Worm (Caenorhabditis elegans) whole organism, L1 larva: ENCODE measurements around the gene rcs-1.

ENCODE experiments used
- C16A3.4 ChIP-seq: fragments of 150-350 bp; optimal IDR thresholded peaks from 2 replicates; lab custom pipeline; 2014; ENCODE audit warnings: missing biosample characterization, missing genetic modification characterization
- C34B4.2 ChIP-seq: sonication (generic microtip); optimal IDR thresholded peaks from 2 replicates; lab custom pipeline; 2017; ENCODE audit warnings: mild to moderate bottlenecking, missing genetic modification characterization, missing compliant biosample characterization
- Y116A8C.19 ChIP-seq: sonication (generic microtip); optimal IDR thresholded peaks from 2 replicates; lab custom pipeline; 2016; ENCODE audit warnings: missing compliant biosample characterization, missing genetic modification characterization, borderline replicate concordance
- alr-1 ChIP-seq: fragments of 200-800 bp; sonication (Bioruptor generic); optimal IDR thresholded peaks from 2 replicates; lab custom pipeline; 2018; ENCODE audit warnings: borderline replicate concordance, mild to moderate bottlenecking, missing genetic modification characterization, missing compliant biosample characterization
- aly-2 ChIP-seq: fragments of 150-350 bp; optimal IDR thresholded peaks from 2 replicates; lab custom pipeline; 2014; ENCODE audit warnings: missing biosample characterization, missing genetic modification characterization
- blmp-1 ChIP-seq: fragments of 150-350 bp; optimal IDR thresholded peaks from 2 replicates; lab custom pipeline; 2014; ENCODE audit warnings: missing biosample characterization, missing genetic modification characterization
- ceh-63 ChIP-seq: fragments of 200-800 bp; sonication (Bioruptor generic); optimal IDR thresholded peaks from 2 replicates; lab custom pipeline; 2018; ENCODE audit warnings: mild to moderate bottlenecking, missing genetic modification characterization, missing compliant biosample characterization
- ceh-82 ChIP-seq, 3 experiments: fragments of 150-350 bp in 1 of 3; sonication (generic microtip) in 2 of 3; optimal IDR thresholded peaks; 2 replicates each; lab custom pipeline; 2014 to 2017; ENCODE audit warnings: missing biosample characterization in 3 of 3, missing genetic modification characterization in 3 of 3
- dpl-1 ChIP-seq, 3 experiments: fragments of 150-350 bp in 2 of 3; sonication (generic microtip) in 1 of 3; optimal IDR thresholded peaks; 2 replicates each; lab custom pipeline; 2014 to 2017; ENCODE audit warnings: missing biosample characterization in 3 of 3, missing genetic modification characterization in 3 of 3, missing genetic modification reagents in 3 of 3
- efl-1 ChIP-seq, 4 experiments: fragments of 150-350 bp; optimal IDR thresholded peaks in 3 of 4; peaks in 1 of 4; 1 replicate in 1 of 4; 2 replicates in 3 of 4; lab custom pipeline; 2014; ENCODE audit warnings: missing biosample characterization in 2 of 4, missing genetic modification characterization in 2 of 4, missing genetic modification reagents in 2 of 4
- efl-3 ChIP-seq: fragments of 200-800 bp; sonication (Bioruptor generic); optimal IDR thresholded peaks from 2 replicates; lab custom pipeline; 2018; ENCODE audit warnings: mild to moderate bottlenecking, missing genetic modification characterization, missing compliant biosample characterization
- egl-27 ChIP-seq, 2 experiments: fragments of 150-350 bp in 1 of 2; sonication (generic microtip); optimal IDR thresholded peaks; 3 replicates each; lab custom pipeline; 2017 to 2018; ENCODE audit warnings: missing biosample characterization in 2 of 2, missing genetic modification characterization in 2 of 2, missing genetic modification reagents in 2 of 2
- elt-2 ChIP-seq: sonication (generic microtip); optimal IDR thresholded peaks from 2 replicates; lab custom pipeline; 2016; ENCODE audit warnings: missing genetic modification characterization, mild to moderate bottlenecking, inconsistent platforms, missing compliant biosample characterization, missing genetic modification reagents
- elt-3 ChIP-seq, 6 experiments: fragments of 150-350 bp in 1 of 6; sonication (generic microtip); optimal IDR thresholded peaks; 2 replicates each; lab custom pipeline; 2017 to 2018; ENCODE audit warnings: missing biosample characterization in 6 of 6, missing genetic modification characterization in 6 of 6, inconsistent platforms in 1 of 6
- fkh-10 ChIP-seq: sonication (generic microtip); optimal IDR thresholded peaks from 2 replicates; lab custom pipeline; 2017; ENCODE audit warnings: missing biosample characterization, missing genetic modification reagents, missing genetic modification characterization
- grh-1 ChIP-seq: fragments of 200-800 bp; sonication (Bioruptor generic); IDR thresholded peaks from 2 replicates; pipeline ENCODE4 v1.3.6; 2022; ENCODE audit warnings: missing genetic modification reagents, missing genetic modification characterization, missing compliant biosample characterization
- hlh-17 ChIP-seq: fragments of 200-800 bp; sonication (Bioruptor generic); optimal IDR thresholded peaks from 2 replicates; lab custom pipeline; 2018; ENCODE audit warnings: missing genetic modification characterization, mild to moderate bottlenecking, missing compliant biosample characterization, moderate library complexity, borderline replicate concordance
- lin-14 ChIP-seq: fragments of 200-800 bp; sonication (Bioruptor generic); optimal IDR thresholded peaks from 2 replicates; lab custom pipeline; 2018; ENCODE audit warnings: mild to moderate bottlenecking, missing genetic modification characterization, moderate library complexity, missing compliant biosample characterization
- lin-35 ChIP-seq, 2 experiments: fragments of 150-350 bp; optimal IDR thresholded peaks; 2 replicates each; lab custom pipeline; 2014; ENCODE audit warnings: missing biosample characterization in 2 of 2, missing genetic modification characterization in 2 of 2, missing genetic modification reagents in 2 of 2
- mep-1 ChIP-seq: fragments of 150-350 bp; optimal IDR thresholded peaks from 2 replicates; lab custom pipeline; 2014; ENCODE audit warnings: missing biosample characterization, missing genetic modification characterization
- nhr-12 ChIP-seq: sonication (generic microtip); optimal IDR thresholded peaks from 2 replicates; lab custom pipeline; 2017; ENCODE audit warnings: missing biosample characterization, missing genetic modification characterization
- nhr-19 ChIP-seq: fragments of 200-800 bp; sonication (Bioruptor generic); conservative IDR thresholded peaks from 2 replicates; pipeline ENCODE4 v1.3.6; 2022; ENCODE audit warnings: missing genetic modification characterization, missing compliant biosample characterization
- nhr-20 ChIP-seq: sonication (generic microtip); optimal IDR thresholded peaks from 2 replicates; lab custom pipeline; 2016; ENCODE audit warnings: mild to moderate bottlenecking, missing genetic modification characterization, missing compliant biosample characterization
- nhr-77 ChIP-seq: fragments of 150-350 bp; optimal IDR thresholded peaks from 2 replicates; lab custom pipeline; 2014; ENCODE audit warnings: missing biosample characterization, missing genetic modification characterization
- nhr-85 ChIP-seq: sonication (generic microtip); peaks from one replicate; lab custom pipeline; 2016; ENCODE audit warnings: missing genetic modification characterization, inconsistent platforms, missing compliant biosample characterization
- pag-3 ChIP-seq: sonication (generic microtip); optimal IDR thresholded peaks from 2 replicates; lab custom pipeline; 2017; ENCODE audit warnings: missing genetic modification characterization, mild to moderate bottlenecking, missing compliant biosample characterization, antibody characterized with exemption, borderline replicate concordance; ENCODE audit not compliant: insufficient read depth
- rnt-1 ChIP-seq: sonication (generic microtip); optimal IDR thresholded peaks from 2 replicates; lab custom pipeline; 2016; ENCODE audit warnings: mild to moderate bottlenecking, missing genetic modification characterization, moderate library complexity, missing compliant biosample characterization
- skn-1 ChIP-seq: fragments of 150-350 bp; optimal IDR thresholded peaks from 2 replicates; lab custom pipeline; 2014; ENCODE audit warnings: missing biosample characterization, missing genetic modification characterization
- snpc-4 ChIP-seq: fragments of 150-350 bp; optimal IDR thresholded peaks from 2 replicates; lab custom pipeline; 2014; ENCODE audit warnings: missing biosample characterization, missing genetic modification characterization
- swsn-7 ChIP-seq: sonication (generic microtip); optimal IDR thresholded peaks from 2 replicates; lab custom pipeline; 2016; ENCODE audit warnings: missing genetic modification characterization, missing compliant biosample characterization
- tbx-2 ChIP-seq: sonication (generic microtip); optimal IDR thresholded peaks from 2 replicates; lab custom pipeline; 2016; ENCODE audit warnings: missing genetic modification characterization, missing compliant biosample characterization
- unc-30 ChIP-seq: sonication (generic microtip); optimal IDR thresholded peaks from 2 replicates; lab custom pipeline; 2017; ENCODE audit warnings: missing biosample characterization, missing genetic modification characterization
- unc-62 ChIP-seq: fragments of 150-350 bp; optimal IDR thresholded peaks from 2 replicates; lab custom pipeline; 2014; ENCODE audit warnings: missing biosample characterization, missing genetic modification reagents, missing genetic modification characterization
- unc-86 ChIP-seq: sonication (generic microtip); optimal IDR thresholded peaks from 2 replicates; lab custom pipeline; 2016; ENCODE audit warnings: missing genetic modification characterization, missing compliant biosample characterization
- unc-98 ChIP-seq: fragments of 200-800 bp; sonication (Bioruptor generic); IDR thresholded peaks from 2 replicates; pipeline ENCODE4 v1.3.6; 2022; ENCODE audit warnings: missing genetic modification characterization, missing compliant biosample characterization
- zag-1 ChIP-seq: fragments of 150-350 bp; optimal IDR thresholded peaks from 2 replicates; lab custom pipeline; 2014; ENCODE audit warnings: missing biosample characterization, missing genetic modification characterization
- zip-4 ChIP-seq: fragments of 200-800 bp; sonication (Bioruptor generic); optimal IDR thresholded peaks from 2 replicates; lab custom pipeline; 2018; ENCODE audit warnings: mild to moderate bottlenecking, missing genetic modification characterization, moderate library complexity, missing compliant biosample characterization

The rcs-1 gene

DNA sequence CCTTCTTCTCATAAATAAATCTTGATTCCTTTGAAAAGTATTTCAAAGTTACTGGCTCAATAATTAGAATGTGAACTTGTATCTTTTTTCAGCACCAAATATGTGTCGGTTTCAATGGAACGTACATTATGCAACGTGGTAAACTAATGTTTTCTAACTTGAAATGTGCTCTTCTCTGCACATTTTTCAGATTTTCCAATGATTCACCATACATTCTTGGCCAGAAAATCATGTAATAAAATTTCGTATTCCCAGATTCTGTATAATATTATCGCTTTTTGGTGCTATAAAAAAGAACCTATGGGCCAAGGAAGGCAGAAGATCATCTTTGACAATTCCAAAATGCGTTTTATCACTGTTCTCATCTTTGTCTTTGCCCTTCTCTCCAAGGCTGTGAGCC is 32.6 kb upstream of the rcs-1 start, which contains the start of gene C06E2.9:
C06E2.9 (plus strand) TSS at position 301 of the 400 bp plus-strand sequence.
- TF ChIP-seq ceh-82 (tag; optimal IDR thresholded peaks at IDR 0.05; lab: Kevin White, UChicago) (no peak), lin-35 (GFP tag; optimal IDR thresholded peaks at IDR 0.05; lab: Kevin White, UChicago) (no peak), C16A3.4 (no peak), unc-86 (tag; lab: Kevin White, UChicago) (no peak), nhr-20 (tag; lab: Kevin White, UChicago) (no peak), aly-2 (tag; lab: Kevin White, UChicago) (no peak), grh-1 (GFP tag; lab: Robert Waterston, UW) (no peak), elt-2 (no peak), zag-1 (tag; lab: Kevin White, UChicago) (no peak), Y116A8C.19 (no peak), egl-27 (tag; optimal IDR thresholded peaks at IDR 0.05; lab: Kevin White, UChicago) (no peak), nhr-12 (tag; lab: Kevin White, UChicago) (no peak), nhr-77 (tag; lab: Kevin White, UChicago) (no peak), skn-1 (tag; lab: Kevin White, UChicago) (no peak), swsn-7 (no peak), nhr-19 (GFP tag; lab: Robert Waterston, UW) (no peak), mep-1 (tag; lab: Kevin White, UChicago) (no peak), elt-3 (tag; optimal IDR thresholded peaks at IDR 0.05; lab: Kevin White, UChicago) (no peak)
- TF ChIP-seq, all 84 proteins: peak for 0

DNA sequence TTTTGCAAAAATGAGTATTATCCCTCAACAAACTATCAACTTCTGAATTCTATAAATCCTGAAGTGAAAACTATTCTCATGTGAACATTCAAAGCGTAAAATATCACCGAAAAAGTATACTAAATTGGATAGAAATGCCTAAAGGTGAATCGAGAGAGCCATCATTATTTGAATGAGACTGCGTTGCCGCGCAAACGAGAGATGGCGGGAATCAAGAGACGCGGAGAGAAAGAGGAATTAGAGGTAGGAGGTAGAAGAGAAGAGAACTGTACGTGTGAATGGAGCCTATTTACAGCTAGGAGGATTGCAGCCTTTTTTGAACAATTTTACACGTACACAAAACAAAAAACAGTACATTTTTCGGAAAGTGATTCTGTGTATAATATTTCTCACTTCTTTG is 31.2 kb upstream of the rcs-1 start:
- TF ChIP-seq unc-98 (GFP tag; lab: Robert Waterston, UW) (no peak), efl-1 (optimal IDR thresholded peaks at IDR 0.05; lab: Kevin White, UChicago) (peak; percentile 32 to 46), efl-1 (GFP tag; optimal IDR thresholded peaks at IDR 0.05 in 1 of 2; lab: Kevin White, UChicago) (peak; percentile 52 to 92), blmp-1 (tag; lab: Kevin White, UChicago) (peak; percentile 11), lin-35 (GFP tag; optimal IDR thresholded peaks at IDR 0.05; lab: Kevin White, UChicago) (peak in 1 of 2 experiments; percentile 68), C16A3.4 (no peak), fkh-10 (GFP tag; lab: Kevin White, UChicago) (no peak), ceh-82 (tag; optimal IDR thresholded peaks at IDR 0.05; lab: Kevin White, UChicago) (no peak), dpl-1 (GFP tag; optimal IDR thresholded peaks at IDR 0.05; lab: Kevin White, UChicago) (peak; percentile 39 to 56 (median 50))

- TF ChIP-seq fkh-10 (GFP tag; lab: Kevin White, UChicago) (no peak), tbx-2 (no peak), C34B4.2 (no peak), unc-62 (GFP tag; lab: Kevin White, UChicago) (no peak), snpc-4 (tag; lab: Kevin White, UChicago) (no peak), nhr-85 (tag; lab: Kevin White, UChicago) (peak; percentile 80), mep-1 (tag; lab: Kevin White, UChicago) (no peak), lin-14 (GFP tag; lab: Kevin White, UChicago) (peak; percentile 33), ceh-63 (GFP tag; lab: Kevin White, UChicago) (no peak), efl-3 (GFP tag; lab: Kevin White, UChicago) (no peak)
Measured at ce11 chrX:8857904-8858612, 29.7 kb upstream of the rcs-1 start, which contains the start of gene C06E2.5. Gene C06E2.5, minus strand, starts transcription at chrX:8857954.

DNA sequence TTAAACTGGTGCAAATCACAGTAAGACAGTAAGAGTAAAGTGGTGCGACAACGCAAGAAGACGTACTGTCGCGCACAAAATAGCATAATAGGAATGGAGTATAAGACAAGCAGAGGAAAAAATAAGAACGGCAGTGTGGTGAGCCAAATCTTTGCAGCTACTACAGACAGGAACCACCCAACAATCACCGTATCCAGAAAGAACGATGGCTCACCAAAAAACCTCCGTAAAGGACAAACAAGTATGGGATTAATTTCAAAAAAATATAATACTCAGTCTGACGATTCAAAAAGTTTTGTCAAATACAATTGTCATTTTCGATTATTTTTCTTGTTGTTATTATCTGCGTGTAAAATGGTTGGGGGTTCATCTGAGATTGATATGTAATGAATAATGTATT is 26.1 kb upstream of the rcs-1 start:
- no peak for TF ChIP-seq rnt-1 (tag; lab: Kevin White, UChicago)
- no peak for TF ChIP-seq unc-98 (GFP tag; lab: Robert Waterston, UW)

ce11 chrX:8853524-8853923 is 25.2 kb upstream of the rcs-1 start, which contains the start of gene sprp-4:
Gene sprp-4, minus strand, starts transcription at chrX:8853624.
- TF ChIP-seq unc-30 (tag; lab: Kevin White, UChicago) (no peak), hlh-17 (GFP tag; lab: Kevin White, UChicago) (no peak), zip-4 (GFP tag; lab: Kevin White, UChicago) (no peak), pag-3 (no peak), lin-14 (GFP tag; lab: Kevin White, UChicago) (no peak), alr-1 (tag; lab: Kevin White, UChicago) (no peak)
